Fruit fly (Drosophila melanogaster): ENCODE results near the gene CG4835.

Gene CG4835

dm6 chr3L:5498858-5499257 lies 19.3 kb downstream of the CG4835 start, which contains the start of gene blanks:
Gene blanks (minus strand): TSS chr3L:5498958.
- TF ChIP-seq CG6792 (GFP tag; optimal IDR thresholded peaks at IDR 0.05) (no peak), fd85E (GFP tag; optimal IDR thresholded peaks at IDR 0.05) (no peak), Lpt (GFP tag; optimal IDR thresholded peaks at IDR 0.05) (no peak), CG31627 (GFP tag; optimal IDR thresholded peaks at IDR 0.05) (no peak)

DNA sequence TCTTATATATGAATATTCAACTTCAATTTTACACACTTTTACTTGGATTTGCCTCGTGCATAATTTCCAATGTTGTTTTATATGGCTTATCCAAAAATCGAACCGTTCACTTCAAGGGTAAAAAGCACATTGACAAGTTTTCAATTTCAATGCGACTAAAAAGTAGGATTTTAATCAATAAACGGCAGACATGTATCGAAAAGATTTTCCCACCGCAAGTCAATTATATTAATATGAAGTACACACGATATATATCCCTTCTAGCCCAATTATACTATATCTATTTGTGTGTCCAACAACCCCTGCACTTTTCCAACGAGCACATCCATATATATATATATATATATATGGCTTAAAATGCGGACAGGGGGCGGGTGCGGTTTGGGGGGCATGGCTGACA lies 31.2 kb downstream of the CG4835 start, which contains the start of gene CG34342:
CG34342 (minus strand) TSS at position 101 of the 400 bp plus-strand sequence.
- no peak for TF ChIP-seq CG15336 (GFP tag; IDR thresholded peaks at IDR 0.05)
- TF ChIP-seq CG6854 (GFP tag; optimal IDR thresholded peaks at IDR 0.05) = no peak
- TF ChIP-seq CG6163 (GFP tag; IDR thresholded peaks at IDR 0.05) = no peak
- TF ChIP-seq CG7368 (GFP tag; optimal IDR thresholded peaks at IDR 0.05) = no peak
- no peak for TF ChIP-seq Smox (GFP tag; optimal IDR thresholded peaks at IDR 0.05)
- no peak for TF ChIP-seq spab (GFP tag; optimal IDR thresholded peaks at IDR 0.05)
- no peak for TF ChIP-seq CG11902 (GFP tag; optimal IDR thresholded peaks at IDR 0.05)
- no peak for TF ChIP-seq CG6276 (GFP tag; optimal IDR thresholded peaks at IDR 0.05)
- TF ChIP-seq CG8319 (GFP tag; optimal IDR thresholded peaks at IDR 0.05) = no peak
- TF ChIP-seq Eip75B (GFP tag; optimal IDR thresholded peaks at IDR 0.05) = no peak

dm6 chr3L:5511959-5512358 lies 32.4 kb downstream of the CG4835 start:
- TF ChIP-seq dac (GFP tag; optimal IDR thresholded peaks at IDR 0.05) (peak; percentile 57), CG11294 (GFP tag; IDR thresholded peaks at IDR 0.05) (peak; percentile 23; the same call in 1 of the 2 replicates), CG6276 (GFP tag; optimal IDR thresholded peaks at IDR 0.05) (no peak), cyc (GFP tag; optimal IDR thresholded peaks at IDR 0.05) (peak; percentile 85), acj6 (GFP tag; optimal IDR thresholded peaks at IDR 0.05) (peak; percentile 80), CG6792 (GFP tag; optimal IDR thresholded peaks at IDR 0.05) (peak; percentile 68), OdsH (GFP tag; optimal IDR thresholded peaks at IDR 0.05) (peak; percentile 77), achi (GFP tag; optimal IDR thresholded peaks at IDR 0.05) (peak; percentile 70), CG1621 (tag; optimal IDR thresholded peaks at IDR 0.05) (no peak), fkh (GFP tag; optimal IDR thresholded peaks at IDR 0.05) (no peak), Eip75B (GFP tag; optimal IDR thresholded peaks at IDR 0.05) (peak; percentile 65), CG8119 (GFP tag; IDR thresholded peaks at IDR 0.05) (no peak; the same call in 2 of the 3 replicates), CG6808 (GFP tag; optimal IDR thresholded peaks at IDR 0.05) (peak; percentile 24), CG7368 (GFP tag; optimal IDR thresholded peaks at IDR 0.05) (peak; percentile 80), CG16779 (tag; optimal IDR thresholded peaks at IDR 0.05) (no peak), Smox (GFP tag; optimal IDR thresholded peaks at IDR 0.05) (peak; percentile 72), Blimp-1 (GFP tag; optimal IDR thresholded peaks at IDR 0.05) (peak; percentile 99), spab (GFP tag; optimal IDR thresholded peaks at IDR 0.05) (no peak), Lpt (GFP tag; optimal IDR thresholded peaks at IDR 0.05) (no peak), CG34406 (GFP tag; optimal IDR thresholded peaks at IDR 0.05) (peak; percentile 72), Sox14 (GFP tag; optimal IDR thresholded peaks at IDR 0.05) (peak; percentile 49), ss (GFP tag; optimal IDR thresholded peaks at IDR 0.05) (no peak), CG11902 (GFP tag; optimal IDR thresholded peaks at IDR 0.05) (peak; percentile 30), CG8319 (GFP tag; optimal IDR thresholded peaks at IDR 0.05) (peak; percentile 63), Ets21C (GFP tag; optimal IDR thresholded peaks at IDR 0.05) (peak; percentile 60), salr (GFP tag; optimal IDR thresholded peaks at IDR 0.05) (peak in 1 of 2 experiments; percentile 67), Hr38 (GFP tag; optimal IDR thresholded peaks at IDR 0.05) (no peak), CG9139 (GFP tag; optimal IDR thresholded peaks at IDR 0.05) (no peak), CG10631 (GFP tag; optimal IDR thresholded peaks at IDR 0.05) (peak; percentile 59), svp (GFP tag) (peak; percentile 80), Eip78C (GFP tag) (peak; percentile 91), topi (GFP tag; optimal IDR thresholded peaks at IDR 0.05) (peak; percentile 79), CG15336 (GFP tag; IDR thresholded peaks at IDR 0.05) (no peak; the same call in 1 of the 2 replicates), CG10669 (GFP tag; optimal IDR thresholded peaks at IDR 0.05) (peak; percentile 60), Hr39 (GFP tag; optimal IDR thresholded peaks at IDR 0.05) (peak; percentile 79), CG6163 (GFP tag; IDR thresholded peaks at IDR 0.05) (peak; percentile 86), CG32006 (GFP tag; optimal IDR thresholded peaks at IDR 0.05) (peak; percentile 17), CG4318 (GFP tag; optimal IDR thresholded peaks at IDR 0.05) (no peak), CG3032 (tag; optimal IDR thresholded peaks at IDR 0.05) (no peak), Sox15 (GFP tag; optimal IDR thresholded peaks at IDR 0.05) (peak; percentile 24), fd59A (GFP tag; optimal IDR thresholded peaks at IDR 0.05) (peak; percentile 32), CG31627 (GFP tag; optimal IDR thresholded peaks at IDR 0.05) (peak; percentile 80), fd85E (GFP tag; optimal IDR thresholded peaks at IDR 0.05) (peak; percentile 80), dsx (GFP tag; optimal IDR thresholded peaks at IDR 0.05; ENCODE audit: poor library complexity, severe bottlenecking) (no peak)
